Fruit fly (Drosophila melanogaster): ENCODE data around the gene mRpL23.

The mRpL23 gene

DNA sequence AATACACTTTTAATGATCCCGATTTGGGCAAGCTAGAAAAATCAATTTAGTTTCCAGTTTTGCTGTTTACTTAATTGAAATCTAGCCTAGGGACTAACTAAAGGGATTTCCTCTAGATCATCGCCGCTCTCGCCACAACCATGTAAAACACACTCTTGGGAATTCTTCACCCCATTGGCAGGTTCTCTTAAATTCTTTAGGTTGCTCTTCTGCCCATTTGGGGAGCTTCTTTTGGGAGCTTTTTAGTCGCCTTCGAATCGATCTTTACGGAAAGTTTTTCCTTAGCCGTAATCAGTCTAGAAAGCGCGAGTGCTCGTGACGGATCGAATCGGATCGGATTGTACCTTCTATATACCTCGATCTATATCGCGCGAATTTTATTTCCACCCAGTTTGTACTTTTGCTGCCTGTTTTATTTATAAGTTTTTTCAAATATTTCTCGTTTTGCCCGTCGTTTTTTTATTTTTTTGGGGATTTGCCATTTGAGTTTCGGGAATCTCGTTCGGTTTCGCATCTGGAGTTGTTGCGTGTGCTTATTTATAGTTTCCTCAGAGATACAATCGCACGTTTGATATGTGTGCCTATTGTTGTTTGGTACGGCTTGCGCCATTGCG, 26.8 kb upstream of the mRpL23 start (continued):
- TF ChIP-seq CG11085 (GFP tag; IDR thresholded peaks at IDR 0.05) = no peak
- TF ChIP-seq phol (tag; optimal IDR thresholded peaks at IDR 0.05) = no peak
- TF ChIP-seq E2f1 (GFP tag; IDR thresholded peaks at IDR 0.05) = no peak
- TF ChIP-seq sna (GFP tag; IDR thresholded peaks at IDR 0.05; ENCODE audit: partially characterized antibody) = no peak
- no peak for TF ChIP-seq CG34224 (GFP tag; IDR thresholded peaks at IDR 0.05; ENCODE audit: partially characterized antibody)

dm6 chr3L:2399788-2400187, 26.3 kb upstream of the mRpL23 start:
- TF ChIP-seq stc (GFP tag; IDR thresholded peaks at IDR 0.05) (no peak), fd64A (GFP tag; optimal IDR thresholded peaks at IDR 0.05) (no peak), CG9609 (GFP tag; optimal IDR thresholded peaks at IDR 0.05) (no peak), CG10366 (GFP tag; IDR thresholded peaks at IDR 0.05) (0 out of 2 replicates have a peak, but pooled peaks have one; percentile 8), ind (GFP tag; optimal IDR thresholded peaks at IDR 0.05) (no peak), mld (GFP tag; IDR thresholded peaks at IDR 0.05; ENCODE audit: partially characterized antibody) (no peak), pros (GFP tag; optimal IDR thresholded peaks at IDR 0.05) (no peak), tap (tag; optimal IDR thresholded peaks at IDR 0.05) (no peak), disco-r (GFP tag; optimal IDR thresholded peaks at IDR 0.05) (no peak), Myb (GFP tag; optimal IDR thresholded peaks at IDR 0.05) (no peak), CG4730 (GFP tag; IDR thresholded peaks at IDR 0.05) (no peak), ERR (GFP tag; optimal IDR thresholded peaks at IDR 0.05) (no peak), CG6272 (GFP tag; IDR thresholded peaks at IDR 0.05) (no peak), ems (GFP tag; optimal IDR thresholded peaks at IDR 0.05) (no peak), pnt (GFP tag; optimal IDR thresholded peaks at IDR 0.05) (no peak), CG7786 (GFP tag; optimal IDR thresholded peaks at IDR 0.05) (no peak), Hr39 (optimal IDR thresholded peaks at IDR 0.05) (no peak), Atf6 (GFP tag; IDR thresholded peaks at IDR 0.05) (no peak), Med (GFP tag) (peak; percentile 64), sug (tag; optimal IDR thresholded peaks at IDR 0.05) (no peak), CG33213 (GFP tag; optimal IDR thresholded peaks at IDR 0.05) (no peak), ash1 (GFP tag; optimal IDR thresholded peaks at IDR 0.05) (no peak), wor (GFP tag; IDR thresholded peaks at IDR 0.05) (no peak), tgo (GFP tag; IDR thresholded peaks at IDR 0.05) (no peak), CG12236 (GFP tag; optimal IDR thresholded peaks at IDR 0.05) (no peak), CG17186 (GFP tag; optimal IDR thresholded peaks at IDR 0.05) (no peak), salm (tag; optimal IDR thresholded peaks at IDR 0.05) (no peak), CG17385 (GFP tag; optimal IDR thresholded peaks at IDR 0.05) (no peak), Drgx (GFP tag; IDR thresholded peaks at IDR 0.05) (no peak), CG7987 (GFP tag; optimal IDR thresholded peaks at IDR 0.05) (no peak), Meics (GFP tag; optimal IDR thresholded peaks at IDR 0.05) (no peak), esg (GFP tag; conservative IDR thresholded peaks at IDR 0.05) (no peak), CG17612 (GFP tag; IDR thresholded peaks at IDR 0.05) (no peak), gro (GFP tag; optimal IDR thresholded peaks at IDR 0.05) (no peak), Dbx (GFP tag; IDR thresholded peaks at IDR 0.05) (no peak), CG3847 (GFP tag; IDR thresholded peaks at IDR 0.05) (no peak), CG30403 (GFP tag; optimal IDR thresholded peaks at IDR 0.05) (peak; percentile 14), CG12219 (GFP tag; optimal IDR thresholded peaks at IDR 0.05) (no peak), CG16779 (GFP tag; IDR thresholded peaks at IDR 0.05) (no peak), trh (GFP tag; optimal IDR thresholded peaks at IDR 0.05) (no peak), slbo (GFP tag; IDR thresholded peaks at IDR 0.05) (no peak), pum (GFP tag; optimal IDR thresholded peaks at IDR 0.05) (no peak), CG6254 (GFP tag; optimal IDR thresholded peaks at IDR 0.05) (no peak), CG11398 (GFP tag; optimal IDR thresholded peaks at IDR 0.05) (no peak), CG14667 (GFP tag; IDR thresholded peaks at IDR 0.05) (no peak), p53 (GFP tag; optimal IDR thresholded peaks at IDR 0.05) (no peak)

Data from whole organism, embryonic.